Fruit fly (Drosophila melanogaster): ENCODE data around the gene ERR.
A peak's percentile ranks its signal among the peaks of the same experiment; 100 is the strongest.

The ERR gene

dm6 chr3L:8186627-8187396, at the start of gene ERR, which contains the start of gene Atg18a (continued):
- peak; percentile 60 for TF ChIP-seq CG33213 (GFP tag; optimal IDR thresholded peaks at IDR 0.05)
- TF ChIP-seq CG1792 (GFP tag; optimal IDR thresholded peaks at IDR 0.05): peak; percentile 36
- peak; percentile 82 for TF ChIP-seq Lhr (GFP tag; optimal IDR thresholded peaks at IDR 0.05)
- peak; percentile 82 for TF ChIP-seq MESR4 (GFP tag; optimal IDR thresholded peaks at IDR 0.05)
- peak; percentile 60; the same call in 2 of the 3 replicates for TF ChIP-seq vnd (GFP tag; IDR thresholded peaks at IDR 0.05; ENCODE audit: partially characterized antibody)
- TF ChIP-seq mam (GFP tag; optimal IDR thresholded peaks at IDR 0.05): peak; percentile 94
- TF ChIP-seq CG3726 (GFP tag; IDR thresholded peaks at IDR 0.05): peak; percentile 84; the same call in 2 of the 3 replicates
- TF ChIP-seq CG4820 (GFP tag; optimal IDR thresholded peaks at IDR 0.05): peak; percentile 78
- peak; percentile 83 for TF ChIP-seq wor (GFP tag; IDR thresholded peaks at IDR 0.05)
- peak; percentile 73 for TF ChIP-seq Elba2 (GFP tag; optimal IDR thresholded peaks at IDR 0.05)
- TF ChIP-seq CG8924 (tag; optimal IDR thresholded peaks at IDR 0.05): peak; percentile 82
- peak; percentile 65 for TF ChIP-seq E2f2 (GFP tag; IDR thresholded peaks at IDR 0.05)
- TF ChIP-seq CG17359 (tag; optimal IDR thresholded peaks at IDR 0.05): peak; percentile 77
- TF ChIP-seq fd3F (GFP tag; optimal IDR thresholded peaks at IDR 0.05): peak; percentile 82
- TF ChIP-seq Fer1 (GFP tag; optimal IDR thresholded peaks at IDR 0.05): peak; percentile 68
- TF ChIP-seq NK7.1 (GFP tag; optimal IDR thresholded peaks at IDR 0.05): peak; percentile 52
- peak; percentile 11 for TF ChIP-seq gfzf (GFP tag; optimal IDR thresholded peaks at IDR 0.05)
- TF ChIP-seq CrebB (tag; optimal IDR thresholded peaks at IDR 0.05): peak; percentile 13
- no peak for TF ChIP-seq wek (GFP tag; optimal IDR thresholded peaks at IDR 0.05)
- peak; percentile 76 for TF ChIP-seq Sry-β (GFP tag; optimal IDR thresholded peaks at IDR 0.05)
- TF ChIP-seq ap (GFP tag; IDR thresholded peaks at IDR 0.05): peak; percentile 74
- TF ChIP-seq mirr (GFP tag; optimal IDR thresholded peaks at IDR 0.05): no peak
- TF ChIP-seq Bgb (GFP tag; IDR thresholded peaks at IDR 0.05; ENCODE audit: partially characterized antibody): peak; percentile 34; the same call in 1 of the 2 replicates
- TF ChIP-seq Sox102F (GFP tag; optimal IDR thresholded peaks at IDR 0.05): no peak
- TF ChIP-seq zfh1 (GFP tag; IDR thresholded peaks at IDR 0.05): peak; percentile 82; the same call in 2 of the 3 replicates
- peak; percentile 89 for TF ChIP-seq sug (tag; optimal IDR thresholded peaks at IDR 0.05)
- peak; percentile 87 for TF ChIP-seq slou (GFP tag; optimal IDR thresholded peaks at IDR 0.05)
- no peak for TF ChIP-seq sc (optimal IDR thresholded peaks at IDR 0.05)
- peak; percentile 56 for TF ChIP-seq sc (GFP tag; optimal IDR thresholded peaks at IDR 0.05)
- TF ChIP-seq stwl (tag; optimal IDR thresholded peaks at IDR 0.05): peak; percentile 98
- TF ChIP-seq CG3281 (GFP tag; optimal IDR thresholded peaks at IDR 0.05): peak; percentile 87
- TF ChIP-seq HLH4C (GFP tag; IDR thresholded peaks at IDR 0.05; ENCODE audit: partially characterized antibody): peak; percentile 45; the same call in 1 of the 3 replicates
- 0 out of 2 replicates have a peak, but pooled peaks have one; percentile 26 for TF ChIP-seq nerfin-2 (GFP tag; IDR thresholded peaks at IDR 0.05; ENCODE audit: partially characterized antibody)
- TF ChIP-seq slbo (GFP tag; IDR thresholded peaks at IDR 0.05): peak; percentile 96
- peak; percentile 98 for TF ChIP-seq Sin3A (optimal IDR thresholded peaks at IDR 0.05)
- TF ChIP-seq CG9609 (GFP tag; optimal IDR thresholded peaks at IDR 0.05): peak; percentile 76
- TF ChIP-seq Jarid2 (GFP tag; optimal IDR thresholded peaks at IDR 0.05): no peak
- TF ChIP-seq ham (GFP tag; IDR thresholded peaks at IDR 0.05): peak; percentile 49
- peak; percentile 91 for TF ChIP-seq CG9817 (tag; optimal IDR thresholded peaks at IDR 0.05)
- peak; percentile 74 for TF ChIP-seq zen (tag; optimal IDR thresholded peaks at IDR 0.05)
- TF ChIP-seq CG9727 (GFP tag; optimal IDR thresholded peaks at IDR 0.05): peak; percentile 84
- peak; percentile 39 for TF ChIP-seq NC2β (GFP tag; optimal IDR thresholded peaks at IDR 0.05)
- TF ChIP-seq CG10431 (GFP tag; optimal IDR thresholded peaks at IDR 0.05): peak; percentile 47
- no peak for TF ChIP-seq CG12071 (GFP tag; optimal IDR thresholded peaks at IDR 0.05)
- TF ChIP-seq CG7928 (GFP tag; optimal IDR thresholded peaks at IDR 0.05): peak; percentile 100
- peak; percentile 79 for TF ChIP-seq Mrtf (GFP tag; IDR thresholded peaks at IDR 0.05)
- TF ChIP-seq CG14860 (GFP tag; IDR thresholded peaks at IDR 0.05; ENCODE audit: partially characterized antibody): peak; percentile 36; the same call in 1 of the 3 replicates
- TF ChIP-seq Blimp-1 (GFP tag; optimal IDR thresholded peaks at IDR 0.05): peak; percentile 60

Measured in whole organism, embryonic.